Fruit fly (Drosophila melanogaster) whole organism, pupa: ENCODE data around the gene PGAP1.

Experiments used
- CG10348 ChIP-seq: fragments of 200-800 bp; sonication (Bioruptor generic); IDR thresholded peaks from 2 replicates; pipeline ENCODE4 v1.3.6; 2022; ENCODE audit warnings: missing biosample characterization, missing genetic modification characterization
- CG12605 ChIP-seq: fragments of 200-800 bp; sonication (Bioruptor generic); IDR thresholded peaks from 2 replicates; pipeline ENCODE4 v1.3.6; 2022; ENCODE audit warnings: missing biosample characterization, missing genetic modification characterization
- CG13204 ChIP-seq: fragments of 200-800 bp; sonication (Bioruptor generic); optimal IDR thresholded peaks from 2 replicates; lab custom pipeline; 2018; ENCODE audit warnings: missing biosample characterization, mild to moderate bottlenecking, missing genetic modification characterization, moderate library complexity
- CG14655 ChIP-seq: fragments of 200-800 bp; sonication (Bioruptor generic); optimal IDR thresholded peaks from 3 replicates; lab custom pipeline; 2017; ENCODE audit warnings: mild to moderate bottlenecking, missing biosample characterization, missing genetic modification reagents, missing genetic modification characterization
- CG15710 ChIP-seq: fragments of 200-800 bp; sonication (Bioruptor generic); optimal IDR thresholded peaks from 2 replicates; lab custom pipeline; 2018; ENCODE audit warnings: missing biosample characterization, mild to moderate bottlenecking, missing genetic modification characterization, moderate library complexity
- CG17806 ChIP-seq: fragments of 200-800 bp; sonication (Bioruptor generic); optimal IDR thresholded peaks from 2 replicates; lab custom pipeline; 2018; ENCODE audit warnings: missing biosample characterization, mild to moderate bottlenecking, missing genetic modification characterization, moderate library complexity
- CG32121 ChIP-seq: fragments of 200-800 bp; sonication (Bioruptor generic); IDR thresholded peaks from 2 replicates; pipeline ENCODE4 v1.3.6; 2022; ENCODE audit warnings: missing biosample characterization, missing genetic modification characterization
- CG34367 ChIP-seq: fragments of 200-800 bp; sonication (Bioruptor generic); optimal IDR thresholded peaks from 2 replicates; lab custom pipeline; 2018; ENCODE audit warnings: missing biosample characterization, mild to moderate bottlenecking, missing genetic modification characterization
- CG4496 ChIP-seq: fragments of 200-800 bp; sonication (Bioruptor generic); IDR thresholded peaks from 3 replicates; pipeline ENCODE4 v1.3.6; 2022; ENCODE audit warnings: missing biosample characterization, missing genetic modification characterization
- CG8159 ChIP-seq: fragments of 200-800 bp; sonication (Bioruptor generic); optimal IDR thresholded peaks from 3 replicates; lab custom pipeline; 2018; ENCODE audit warnings: missing biosample characterization, mild to moderate bottlenecking, missing genetic modification characterization, moderate library complexity
- CG8301 ChIP-seq: fragments of 200-800 bp; sonication (Bioruptor generic); optimal IDR thresholded peaks from 2 replicates; lab custom pipeline; 2018; ENCODE audit warnings: missing biosample characterization, mild to moderate bottlenecking, missing genetic modification characterization
- CG9948 ChIP-seq: fragments of 200-800 bp; sonication (Bioruptor generic); optimal IDR thresholded peaks from 2 replicates; lab custom pipeline; 2018; ENCODE audit warnings: missing biosample characterization, mild to moderate bottlenecking, missing genetic modification characterization, moderate library complexity
- D1 ChIP-seq: fragments of 200-800 bp; sonication (Bioruptor generic); optimal IDR thresholded peaks from 2 replicates; lab custom pipeline; 2018; ENCODE audit warnings: missing biosample characterization, mild to moderate bottlenecking, missing genetic modification characterization, moderate library complexity
- EcR ChIP-seq: fragments of 200-800 bp; sonication (Bioruptor generic); optimal IDR thresholded peaks from 3 replicates; lab custom pipeline; 2019; ENCODE audit warnings: missing biosample characterization, missing genetic modification characterization, mild to moderate bottlenecking, moderate library complexity, missing genetic modification reagents
- Ets98B ChIP-seq: fragments of 200-800 bp; sonication (Bioruptor generic); IDR thresholded peaks from 2 replicates; pipeline ENCODE4 v1.3.6; 2022; ENCODE audit warnings: missing biosample characterization, missing genetic modification characterization
- Pif1A ChIP-seq: fragments of 200-800 bp; sonication (Bioruptor generic); optimal IDR thresholded peaks from 3 replicates; lab custom pipeline; 2016; ENCODE audit warnings: missing biosample characterization, missing genetic modification characterization
- Pif1B ChIP-seq: fragments of 200-800 bp; sonication (Bioruptor generic); optimal IDR thresholded peaks from 3 replicates; lab custom pipeline; 2016; ENCODE audit warnings: missing biosample characterization, missing genetic modification characterization
- Snoo ChIP-seq: fragments of 200-800 bp; sonication (Bioruptor generic); optimal IDR thresholded peaks from 3 replicates; lab custom pipeline; 2017; ENCODE audit warnings: missing biosample characterization, mild to moderate bottlenecking, missing genetic modification characterization, inconsistent platforms
- fd96Ca ChIP-seq: fragments of 200-800 bp; sonication (Bioruptor generic); IDR thresholded peaks from 3 replicates; pipeline ENCODE4 v1.3.6; 2022; ENCODE audit warnings: missing biosample characterization, missing genetic modification characterization
- gl ChIP-seq: fragments of 200-800 bp; sonication (Bioruptor generic); optimal IDR thresholded peaks from 2 replicates; lab custom pipeline; 2018; ENCODE audit warnings: missing biosample characterization, mild to moderate bottlenecking, missing genetic modification characterization
- rn ChIP-seq: fragments of 200-800 bp; sonication (Bioruptor generic); IDR thresholded peaks from 2 replicates; pipeline ENCODE4 v1.3.6; 2022; ENCODE audit warnings: missing biosample characterization, missing genetic modification characterization

The PGAP1 gene

DNA sequence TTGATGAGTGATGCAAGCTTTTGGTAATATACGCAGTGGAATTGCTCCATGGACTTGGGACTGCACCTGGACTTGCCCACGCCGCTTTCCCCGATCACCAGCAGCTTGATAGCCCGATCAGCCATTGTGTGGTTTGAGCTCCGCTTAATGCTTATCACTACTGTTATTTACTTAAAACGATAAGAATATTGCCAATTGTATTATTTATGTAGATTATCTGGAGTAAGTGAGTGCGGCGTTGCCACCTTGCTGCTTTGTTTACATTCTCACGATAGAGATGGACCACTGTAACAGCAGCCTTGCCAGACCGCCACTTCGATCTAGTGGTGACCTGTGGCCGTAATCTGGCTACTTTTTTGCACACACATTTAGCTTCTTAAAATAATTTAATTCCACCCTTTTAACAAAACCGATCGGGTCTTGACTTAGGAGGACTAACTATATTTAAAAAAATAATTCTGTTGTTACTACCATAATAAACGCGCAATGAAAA, 17.7 kb downstream of the PGAP1 start, which contains the start of gene Rab18:
Gene Rab18, minus strand, starts transcription at position 276 of the 493 bp plus-strand sequence.
- TF ChIP-seq gl (tag; lab: Kevin White, UChicago) = peak; percentile 53
- peak; percentile 18; the same call in 1 of the 3 replicates for TF ChIP-seq fd96Ca
- peak; percentile 61; the same call in 2 of the 3 replicates for TF ChIP-seq CG4496 (GFP tag; lab: Robert Waterston, UW)
- no peak for TF ChIP-seq CG17806 (tag; lab: Kevin White, UChicago)
- TF ChIP-seq, all 21 proteins: peak for 3

DNA sequence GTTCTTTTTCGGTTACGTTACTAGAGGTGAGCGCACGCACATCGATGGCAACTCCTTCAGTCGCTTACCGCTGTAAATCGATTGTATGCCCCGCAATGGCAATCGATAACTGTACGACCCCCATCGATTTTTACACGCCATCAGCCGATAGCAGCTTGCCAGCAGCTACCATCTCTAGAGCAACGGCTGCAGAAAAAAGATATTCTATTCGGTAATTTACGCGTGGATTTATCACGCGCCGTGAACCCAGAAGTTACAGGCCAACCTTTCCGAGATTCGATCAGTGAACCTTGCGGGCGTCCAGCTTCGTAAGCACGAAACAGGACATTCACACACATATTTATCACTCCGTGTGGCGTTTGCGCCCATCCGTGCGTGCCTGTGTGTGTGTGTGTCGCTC, 23.4 kb downstream of the PGAP1 start, which contains the start of the genes Sirt4 and CG4119:
Gene Sirt4, minus strand, starts transcription at position 39 of the 400 bp plus-strand sequence.
Gene CG4119, plus strand, starts transcription at position 151 of the 400 bp plus-strand sequence.
- 0 out of 3 replicates have a peak, but pooled peaks have one; percentile 23 for TF ChIP-seq CG4496 (GFP tag; lab: Robert Waterston, UW)
- no peak for TF ChIP-seq Pif1B (GFP tag; lab: Kevin White, UChicago)
- no peak for TF ChIP-seq rn
- TF ChIP-seq CG15710 = no peak
- TF ChIP-seq CG10348 (GFP tag; lab: Robert Waterston, UW) = no peak
- TF ChIP-seq CG32121 (GFP tag; lab: Robert Waterston, UW) = no peak
- TF ChIP-seq fd96Ca = no peak
- TF ChIP-seq EcR (GFP tag; lab: Kevin White, UChicago) = peak; percentile 25
- no peak for TF ChIP-seq CG34367 (tag; lab: Kevin White, UChicago)
- no peak for TF ChIP-seq Ets98B (GFP tag; lab: Robert Waterston, UW)
- TF ChIP-seq gl (tag; lab: Kevin White, UChicago) = no peak

DNA sequence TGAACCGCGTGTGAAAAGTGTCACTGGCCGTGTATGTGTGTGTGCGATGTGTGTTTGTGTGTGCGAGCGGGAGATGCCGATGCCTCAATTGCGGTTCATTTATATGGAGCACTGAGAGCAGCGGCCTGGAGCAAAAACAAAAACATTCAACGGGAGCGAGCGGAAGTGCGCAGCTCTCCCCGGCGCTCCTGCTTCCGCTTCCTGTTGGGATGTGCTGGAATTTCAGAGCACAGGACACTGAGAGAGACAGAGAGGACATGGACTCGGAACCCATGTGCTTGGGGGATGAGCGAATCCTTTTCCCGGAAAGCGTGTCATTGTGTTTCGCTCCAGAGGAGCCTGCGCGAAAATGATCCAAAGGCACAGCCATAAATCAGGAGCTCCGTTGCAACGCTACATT, 25.1 kb downstream of the PGAP1 start:
- TF ChIP-seq Pif1A = no peak
- peak; percentile 15 for TF ChIP-seq EcR (GFP tag; lab: Kevin White, UChicago)
- TF ChIP-seq gl (tag; lab: Kevin White, UChicago) = no peak
- TF ChIP-seq CG15710 = no peak
- peak; percentile 43 for TF ChIP-seq CG13204 (GFP tag; lab: Kevin White, UChicago)
- TF ChIP-seq fd96Ca = no peak

DNA sequence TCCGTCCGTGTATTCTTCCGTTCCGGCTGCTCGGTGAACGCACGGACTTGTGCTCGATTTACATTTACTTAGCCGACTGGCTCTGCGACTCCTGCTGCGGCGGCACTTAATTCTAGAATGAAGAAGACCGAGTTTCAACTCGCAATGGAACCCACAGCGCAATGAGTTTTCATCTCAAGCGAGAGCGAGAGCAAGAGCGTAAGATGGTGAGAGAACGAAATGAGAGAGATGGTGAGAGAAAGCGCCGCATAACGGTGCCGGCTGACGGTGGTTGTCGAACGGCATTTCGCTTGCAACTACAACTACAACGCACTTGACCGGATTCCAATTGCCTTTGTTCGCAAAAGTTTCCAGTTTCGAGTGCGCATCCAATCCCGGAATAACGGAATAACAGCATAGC, 26.5 kb downstream of the PGAP1 start, which contains the start of gene OtopLc:
Gene OtopLc, minus strand, starts transcription at position 101 of the 400 bp plus-strand sequence.
- no peak for TF ChIP-seq CG14655 (GFP tag; lab: Kevin White, UChicago)
- no peak for TF ChIP-seq Pif1A
- TF ChIP-seq CG17806 (tag; lab: Kevin White, UChicago) = no peak
- no peak for TF ChIP-seq CG10348 (GFP tag; lab: Robert Waterston, UW)
- no peak for TF ChIP-seq CG4496 (GFP tag; lab: Robert Waterston, UW)
- no peak for TF ChIP-seq rn
- no peak for TF ChIP-seq Pif1B (GFP tag; lab: Kevin White, UChicago)
- no peak for TF ChIP-seq CG12605
- no peak for TF ChIP-seq CG8159 (tag; lab: Kevin White, UChicago)
- no peak for TF ChIP-seq D1 (tag; lab: Kevin White, UChicago)
- no peak for TF ChIP-seq fd96Ca
- no peak for TF ChIP-seq Snoo (tag; lab: Kevin White, UChicago)
- TF ChIP-seq EcR (GFP tag; lab: Kevin White, UChicago) = no peak
- no peak for TF ChIP-seq CG13204 (GFP tag; lab: Kevin White, UChicago)

DNA sequence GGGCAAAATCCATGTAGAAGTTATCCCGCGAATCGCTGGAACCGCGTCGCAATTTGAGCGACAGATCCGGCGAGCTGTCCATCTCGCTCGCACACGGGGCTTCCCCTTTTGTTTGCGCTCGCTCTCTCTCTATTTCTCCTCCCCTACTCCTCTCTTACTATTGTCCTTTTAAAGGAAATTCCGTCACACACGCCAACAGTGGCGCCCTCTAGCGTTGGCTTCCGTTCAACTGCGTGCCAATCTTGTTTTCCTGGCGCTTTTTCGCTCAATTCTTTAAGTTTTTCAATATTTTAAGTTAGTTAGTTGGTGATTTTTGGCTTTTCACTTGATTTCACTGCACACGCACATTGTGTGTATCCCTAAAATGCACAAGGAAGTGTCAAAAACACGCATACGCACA, 27.3 kb downstream of the PGAP1 start:
- TF ChIP-seq CG9948 = no peak
- no peak for TF ChIP-seq Pif1B (GFP tag; lab: Kevin White, UChicago)
- no peak for TF ChIP-seq CG15710

DNA sequence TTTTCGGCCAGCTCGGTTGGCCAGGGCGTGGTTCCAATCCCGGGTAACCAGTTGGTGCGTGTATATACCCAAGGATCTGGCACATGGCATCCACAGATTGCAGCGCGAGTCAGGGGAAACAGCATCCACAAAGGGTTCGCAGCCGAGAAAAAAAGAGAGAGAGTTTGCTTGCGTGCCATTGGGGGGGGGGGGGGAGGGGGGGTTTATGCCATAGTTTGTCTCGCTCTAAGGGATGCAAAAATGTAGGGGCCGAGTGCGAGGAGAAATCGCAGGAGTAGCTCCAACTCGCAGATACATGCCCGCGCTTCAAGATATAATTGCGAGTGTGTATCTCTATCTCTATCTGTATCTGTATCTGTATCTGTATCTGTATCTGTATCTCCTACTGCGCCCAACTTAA, 39.3 kb downstream of the PGAP1 start:
- TF ChIP-seq CG8159 (tag; lab: Kevin White, UChicago) (no peak), CG13204 (GFP tag; lab: Kevin White, UChicago) (no peak), CG32121 (GFP tag; lab: Robert Waterston, UW) (no peak), CG14655 (GFP tag; lab: Kevin White, UChicago) (no peak), CG8301 (tag; lab: Kevin White, UChicago) (no peak), Pif1A (no peak), CG9948 (no peak), Snoo (tag; lab: Kevin White, UChicago) (no peak), Ets98B (GFP tag; lab: Robert Waterston, UW) (no peak)

DNA sequence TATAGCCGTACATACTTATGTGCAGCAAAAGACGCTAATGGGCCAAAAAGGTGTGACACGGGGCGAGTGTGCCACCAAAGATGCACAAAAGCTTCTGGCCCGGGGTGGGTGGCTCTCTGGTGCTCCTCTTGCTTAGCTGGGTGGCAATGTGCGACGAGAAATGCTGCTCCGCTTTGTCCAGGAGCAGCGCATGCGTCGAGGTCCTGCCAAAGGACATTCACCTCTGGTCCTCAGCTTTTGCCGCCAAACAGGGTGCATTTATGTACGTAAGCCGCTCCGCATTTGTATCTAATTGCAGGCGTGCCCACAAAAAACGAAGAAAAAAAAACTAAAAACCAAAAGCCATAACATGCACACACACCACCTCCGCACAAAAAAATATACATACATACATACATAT, 39.9 kb downstream of the PGAP1 start:
- TF ChIP-seq Pif1A (no peak), EcR (GFP tag; lab: Kevin White, UChicago) (peak; percentile 62)

DNA sequence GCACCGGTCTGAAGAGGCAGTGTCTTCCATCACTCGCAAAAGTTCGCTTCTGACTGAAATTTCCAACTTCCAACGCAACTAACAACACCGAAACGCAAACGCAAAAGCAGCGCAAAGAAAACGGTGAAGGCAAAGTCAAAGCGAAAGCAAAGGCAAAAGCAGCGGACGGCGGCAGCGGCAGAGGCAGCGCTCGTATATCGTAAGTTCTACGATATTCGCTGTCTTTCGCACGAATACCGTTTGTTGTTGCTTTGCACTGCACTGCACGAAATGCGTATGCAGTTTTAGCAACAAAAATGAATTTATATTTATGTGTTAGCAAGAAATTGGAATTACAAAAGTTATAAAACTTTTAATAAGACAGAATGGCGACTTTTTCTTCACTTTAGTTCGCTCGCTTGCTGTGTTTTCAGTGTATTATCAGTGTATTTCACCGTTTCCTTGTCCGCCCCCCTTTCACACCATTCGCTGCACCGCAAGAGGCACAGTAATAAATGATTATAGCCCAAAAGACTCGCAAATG, 40.8 kb downstream of the PGAP1 start, which contains the start of gene OtopLa:
Gene OtopLa, minus strand, starts transcription at position 51 of the 523 bp plus-strand sequence.
- TF ChIP-seq CG4496 (GFP tag; lab: Robert Waterston, UW) = peak; percentile 89
- TF ChIP-seq Pif1B (GFP tag; lab: Kevin White, UChicago) = peak; percentile 58
- TF ChIP-seq CG34367 (tag; lab: Kevin White, UChicago) = peak; percentile 57
- TF ChIP-seq CG17806 (tag; lab: Kevin White, UChicago) = peak; percentile 62
- no peak for TF ChIP-seq D1 (tag; lab: Kevin White, UChicago)
- peak; percentile 89 for TF ChIP-seq fd96Ca
- peak; percentile 76 for TF ChIP-seq rn
- peak; percentile 75 for TF ChIP-seq CG14655 (GFP tag; lab: Kevin White, UChicago)
- TF ChIP-seq CG15710 = peak; percentile 71
- TF ChIP-seq Pif1A = peak; percentile 82
- TF ChIP-seq Ets98B (GFP tag; lab: Robert Waterston, UW) = peak; percentile 86
- TF ChIP-seq CG10348 (GFP tag; lab: Robert Waterston, UW) = peak; percentile 58; the same call in 1 of the 2 replicates
- peak; percentile 82 for TF ChIP-seq CG12605
- TF ChIP-seq CG32121 (GFP tag; lab: Robert Waterston, UW) = peak; percentile 85
- TF ChIP-seq CG13204 (GFP tag; lab: Kevin White, UChicago) = no peak
- no peak for TF ChIP-seq EcR (GFP tag; lab: Kevin White, UChicago)
- no peak for TF ChIP-seq Snoo (tag; lab: Kevin White, UChicago)
- peak; percentile 63 for TF ChIP-seq CG9948
- TF ChIP-seq gl (tag; lab: Kevin White, UChicago) = peak; percentile 33
- peak; percentile 73 for TF ChIP-seq CG8301 (tag; lab: Kevin White, UChicago)
- peak; percentile 78 for TF ChIP-seq CG8159 (tag; lab: Kevin White, UChicago)
